Worm (Caenorhabditis elegans): ENCODE data around the gene hlh-14.
A peak's percentile ranks its signal among the peaks of the same experiment; 100 is the strongest.

The hlh-14 gene

ce11 chrII:5738795-5739194, at the start of gene hlh-14:
Gene hlh-14, minus strand, starts transcription at chrII:5738895.
- TF ChIP-seq ref-1 (GFP tag; conservative IDR thresholded peaks at IDR 0.05) (no peak), ztf-29 (GFP tag; IDR thresholded peaks at IDR 0.05) (no peak), klf-2 (GFP tag; conservative IDR thresholded peaks at IDR 0.05) (no peak), flt-1 (GFP tag; IDR thresholded peaks at IDR 0.05) (no peak), cog-1 (tag; optimal IDR thresholded peaks at IDR 0.05) (no peak), ztf-23 (GFP tag; IDR thresholded peaks at IDR 0.05) (no peak), T22C8.4 (GFP tag; IDR thresholded peaks at IDR 0.05) (no peak), tab-1 (GFP tag; IDR thresholded peaks at IDR 0.05) (no peak), med-1 (GFP tag; optimal IDR thresholded peaks at IDR 0.05; ENCODE audit: insufficient read depth) (no peak)

DNA sequence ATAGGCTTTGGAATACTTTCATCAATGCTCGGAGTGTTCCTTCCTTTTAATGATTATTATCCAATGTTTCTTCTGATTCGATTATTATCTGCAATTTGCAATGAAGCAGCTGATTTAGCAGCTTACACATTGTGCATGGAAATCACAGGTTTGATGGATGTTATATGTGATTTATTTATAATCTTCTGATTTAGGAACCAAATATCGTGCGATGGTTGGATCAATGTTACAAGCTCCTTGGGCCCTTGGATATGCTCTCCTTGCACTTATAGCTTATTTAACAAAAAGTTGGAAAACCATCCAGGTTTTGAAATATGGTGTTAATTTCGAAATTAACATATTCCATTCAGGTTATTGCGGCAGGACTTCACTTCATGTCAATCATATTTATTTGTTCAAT, 46.8 kb upstream of the hlh-14 start:
- TF ChIP-seq flt-1 (GFP tag; IDR thresholded peaks at IDR 0.05) (no peak), ztf-29 (GFP tag; IDR thresholded peaks at IDR 0.05) (no peak), tab-1 (GFP tag; IDR thresholded peaks at IDR 0.05) (no peak), ztf-23 (GFP tag; IDR thresholded peaks at IDR 0.05) (no peak), T22C8.4 (GFP tag; IDR thresholded peaks at IDR 0.05) (no peak), cog-1 (tag; optimal IDR thresholded peaks at IDR 0.05) (no peak), klf-2 (GFP tag; conservative IDR thresholded peaks at IDR 0.05) (no peak), ref-1 (GFP tag; conservative IDR thresholded peaks at IDR 0.05) (no peak), med-1 (GFP tag; optimal IDR thresholded peaks at IDR 0.05; ENCODE audit: insufficient read depth) (no peak)

DNA sequence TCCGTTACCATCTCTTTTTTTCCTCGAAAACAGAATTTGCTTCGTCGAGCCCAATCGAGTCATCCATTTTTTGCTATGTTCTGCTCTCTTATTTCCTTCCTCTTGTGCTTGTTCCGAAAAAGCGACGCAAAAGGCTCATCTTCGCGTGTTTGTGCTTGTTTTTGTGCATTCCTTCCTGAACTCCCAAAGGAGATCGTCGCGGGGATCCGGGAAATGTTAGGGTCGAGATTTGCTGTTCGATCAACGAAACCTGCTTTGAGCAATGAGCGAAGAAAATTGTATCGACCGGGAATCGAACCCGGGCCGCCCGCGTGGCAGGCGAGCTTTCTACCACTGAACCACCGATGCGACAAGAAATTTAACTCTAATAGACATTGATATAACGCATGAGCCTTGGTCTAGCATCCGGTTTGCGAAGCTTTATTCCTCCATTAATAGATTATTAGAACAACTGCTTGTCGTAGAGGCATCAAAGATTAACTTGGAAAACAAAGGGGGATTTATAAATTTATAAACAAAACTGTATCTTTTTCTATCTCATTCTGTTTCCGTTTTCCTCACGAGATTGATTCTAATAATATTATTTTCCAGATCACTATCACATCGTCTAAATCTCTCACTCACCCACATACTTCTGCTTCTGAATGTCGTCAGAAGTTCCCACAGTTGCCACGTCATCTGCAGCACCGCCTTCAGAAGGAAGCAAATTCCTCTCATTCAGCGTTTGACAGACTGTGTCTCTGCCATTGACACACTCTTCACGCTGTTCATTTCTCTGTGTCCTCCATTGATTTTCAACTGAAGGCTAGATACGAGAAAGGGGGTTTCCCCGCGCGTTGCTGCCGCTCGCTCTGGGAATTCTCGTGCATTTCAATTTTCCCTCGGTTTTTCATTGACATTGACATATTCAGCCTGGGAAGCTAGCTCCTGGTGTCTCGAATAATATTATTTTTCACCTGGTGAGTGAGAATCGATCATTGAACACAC, 43.5 kb upstream of the hlh-14 start, which contains the start of gene K05F1.6:
TSS of gene K05F1.6 (plus strand) at position 586 of the 987 bp plus-strand sequence.
- TF ChIP-seq ztf-23 (GFP tag; IDR thresholded peaks at IDR 0.05) (peak; percentile 84), med-1 (GFP tag; optimal IDR thresholded peaks at IDR 0.05; ENCODE audit: insufficient read depth) (no peak), cog-1 (tag; optimal IDR thresholded peaks at IDR 0.05) (peak; percentile 58), ztf-29 (GFP tag; IDR thresholded peaks at IDR 0.05) (peak; percentile 42; the same call in 1 of the 2 replicates), tab-1 (GFP tag; IDR thresholded peaks at IDR 0.05) (peak; percentile 70; the same call in 1 of the 2 replicates), klf-2 (GFP tag; conservative IDR thresholded peaks at IDR 0.05) (peak; percentile 68; the same call in 1 of the 2 replicates), ref-1 (GFP tag; conservative IDR thresholded peaks at IDR 0.05) (peak; percentile 54; the same call in 1 of the 2 replicates), flt-1 (GFP tag; IDR thresholded peaks at IDR 0.05) (peak; percentile 64; the same call in 1 of the 2 replicates), T22C8.4 (GFP tag; IDR thresholded peaks at IDR 0.05) (peak; percentile 60)

DNA sequence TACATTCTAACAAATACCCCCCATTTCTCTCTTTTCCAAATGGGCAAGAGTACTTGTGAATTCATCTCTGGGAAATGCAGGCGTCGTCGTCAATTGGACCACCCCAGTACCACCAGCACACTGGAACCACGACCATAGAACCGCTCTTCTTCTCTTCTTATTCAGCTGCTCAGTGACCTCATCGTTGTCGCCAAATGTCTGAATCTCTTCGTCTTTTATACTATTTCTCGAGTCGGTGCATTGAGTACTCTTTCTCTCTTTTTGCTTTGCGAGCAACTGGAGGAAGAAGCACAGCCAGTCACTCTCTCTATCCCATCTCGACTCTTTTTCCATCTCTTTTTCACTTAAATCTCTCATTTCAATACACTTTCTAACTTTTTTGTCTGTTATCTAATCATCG, 41.2 kb upstream of the hlh-14 start:
- no peak for TF ChIP-seq flt-1 (GFP tag; IDR thresholded peaks at IDR 0.05)
- TF ChIP-seq ztf-23 (GFP tag; IDR thresholded peaks at IDR 0.05) = no peak
- no peak for TF ChIP-seq klf-2 (GFP tag; conservative IDR thresholded peaks at IDR 0.05)
- TF ChIP-seq ref-1 (GFP tag; conservative IDR thresholded peaks at IDR 0.05) = no peak
- TF ChIP-seq med-1 (GFP tag; optimal IDR thresholded peaks at IDR 0.05; ENCODE audit: insufficient read depth) = no peak
- no peak for TF ChIP-seq cog-1 (tag; optimal IDR thresholded peaks at IDR 0.05)
- TF ChIP-seq T22C8.4 (GFP tag; IDR thresholded peaks at IDR 0.05) = no peak

DNA sequence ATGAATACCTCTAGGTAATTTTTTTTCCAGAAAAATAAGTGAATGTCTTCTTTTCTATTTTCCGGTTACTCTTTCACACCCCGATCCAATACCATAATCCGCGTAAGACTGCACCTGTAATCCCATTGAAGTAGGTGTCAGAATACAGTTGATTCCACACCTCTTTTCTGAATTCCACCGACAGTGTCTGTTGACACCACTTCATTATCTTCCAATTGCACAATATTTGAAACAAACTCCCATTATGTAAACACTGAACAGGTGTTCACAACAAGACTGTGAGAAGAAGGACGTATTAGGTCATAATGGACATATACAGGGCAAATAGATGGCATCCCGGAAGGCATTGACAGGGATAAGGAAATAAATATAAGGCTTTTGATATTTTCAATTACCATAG, 38.7 kb upstream of the hlh-14 start:
- TF ChIP-seq ztf-29 (GFP tag; IDR thresholded peaks at IDR 0.05) = no peak
- TF ChIP-seq tab-1 (GFP tag; IDR thresholded peaks at IDR 0.05) = no peak
- no peak for TF ChIP-seq med-1 (GFP tag; optimal IDR thresholded peaks at IDR 0.05; ENCODE audit: insufficient read depth)
- no peak for TF ChIP-seq ref-1 (GFP tag; conservative IDR thresholded peaks at IDR 0.05)
- TF ChIP-seq klf-2 (GFP tag; conservative IDR thresholded peaks at IDR 0.05) = no peak
- no peak for TF ChIP-seq flt-1 (GFP tag; IDR thresholded peaks at IDR 0.05)
- no peak for TF ChIP-seq T22C8.4 (GFP tag; IDR thresholded peaks at IDR 0.05)

- no peak for TF ChIP-seq med-1 (GFP tag; optimal IDR thresholded peaks at IDR 0.05; ENCODE audit: insufficient read depth)
- no peak for TF ChIP-seq ztf-23 (GFP tag; IDR thresholded peaks at IDR 0.05)
- no peak for TF ChIP-seq tab-1 (GFP tag; IDR thresholded peaks at IDR 0.05)
- no peak for TF ChIP-seq klf-2 (GFP tag; conservative IDR thresholded peaks at IDR 0.05)
- no peak for TF ChIP-seq flt-1 (GFP tag; IDR thresholded peaks at IDR 0.05)
- TF ChIP-seq T22C8.4 (GFP tag; IDR thresholded peaks at IDR 0.05) = no peak
- no peak for TF ChIP-seq cog-1 (tag; optimal IDR thresholded peaks at IDR 0.05)
- no peak for TF ChIP-seq ztf-29 (GFP tag; IDR thresholded peaks at IDR 0.05)
- no peak for TF ChIP-seq ref-1 (GFP tag; conservative IDR thresholded peaks at IDR 0.05)
Observed at ce11 chrII:5774879-5775278, 36.2 kb upstream of the hlh-14 start.

DNA sequence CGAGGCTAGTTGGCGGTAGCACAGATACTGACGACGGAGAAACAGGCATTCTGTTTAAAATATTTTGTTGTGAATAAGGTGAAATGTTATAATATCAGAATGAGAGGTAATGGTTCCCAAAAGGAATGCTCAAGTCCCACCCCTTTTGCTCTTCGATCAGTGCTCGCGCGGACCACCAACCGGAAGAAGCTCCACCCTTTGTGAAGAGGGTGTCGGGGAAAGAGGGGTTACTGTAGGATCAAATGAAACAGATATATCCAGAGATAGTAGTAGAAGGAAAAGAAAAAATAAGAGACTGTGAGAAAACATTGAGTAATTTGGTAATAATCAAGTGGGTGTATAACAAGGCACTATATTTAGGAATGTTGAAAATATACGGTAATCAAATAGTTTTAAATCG, 35.4 kb upstream of the hlh-14 start, which contains the start of the genes dmd-5 and F10C1.1:
TSS of gene dmd-5 (minus strand) at position 101 of the 400 bp plus-strand sequence.
TSS of gene F10C1.1 (plus strand) at position 110 of the 400 bp plus-strand sequence.
- TF ChIP-seq T22C8.4 (GFP tag; IDR thresholded peaks at IDR 0.05) (no peak), ztf-29 (GFP tag; IDR thresholded peaks at IDR 0.05) (no peak), tab-1 (GFP tag; IDR thresholded peaks at IDR 0.05) (no peak), ref-1 (GFP tag; conservative IDR thresholded peaks at IDR 0.05) (no peak), ztf-23 (GFP tag; IDR thresholded peaks at IDR 0.05) (no peak), med-1 (GFP tag; optimal IDR thresholded peaks at IDR 0.05; ENCODE audit: insufficient read depth) (no peak), klf-2 (GFP tag; conservative IDR thresholded peaks at IDR 0.05) (no peak), cog-1 (tag; optimal IDR thresholded peaks at IDR 0.05) (no peak)

DNA sequence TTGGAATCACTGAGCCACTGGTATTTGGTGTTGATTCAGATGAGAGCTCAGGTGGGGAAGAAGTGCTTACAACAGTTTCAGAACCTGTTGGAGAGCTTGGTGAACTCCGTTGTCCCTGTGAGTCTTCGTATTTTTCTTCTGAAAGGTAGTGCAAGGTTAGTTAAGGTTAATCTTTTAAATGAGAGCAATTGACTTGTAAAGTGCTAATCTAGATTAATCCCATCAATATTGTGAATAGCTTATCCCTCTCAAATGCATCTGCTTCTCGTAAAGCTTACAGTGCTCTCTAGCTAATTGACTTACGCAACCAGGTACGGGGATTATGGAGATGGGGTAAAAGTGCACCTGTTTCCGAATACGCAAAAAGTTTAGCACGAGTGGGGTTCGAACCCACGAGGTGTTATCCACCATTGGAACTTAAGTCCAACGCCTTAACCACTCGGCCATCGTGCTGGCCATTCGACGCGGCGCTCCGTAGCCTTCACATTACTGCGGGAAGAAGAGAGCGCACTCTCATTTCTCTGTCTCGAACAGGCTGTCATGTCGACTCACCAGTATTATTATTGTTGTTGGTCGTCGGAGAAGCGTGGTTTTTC, 34.0 kb upstream of the hlh-14 start:
- peak; percentile 11 for TF ChIP-seq cog-1 (tag; optimal IDR thresholded peaks at IDR 0.05)
- peak; percentile 80 for TF ChIP-seq ztf-23 (GFP tag; IDR thresholded peaks at IDR 0.05)
- 0 out of 2 replicates have a peak, but pooled peaks have one; percentile 39 for TF ChIP-seq ref-1 (GFP tag; conservative IDR thresholded peaks at IDR 0.05)
- TF ChIP-seq med-1 (GFP tag; optimal IDR thresholded peaks at IDR 0.05; ENCODE audit: insufficient read depth) = no peak
- peak; percentile 50; the same call in 1 of the 2 replicates for TF ChIP-seq ztf-29 (GFP tag; IDR thresholded peaks at IDR 0.05)
- peak; percentile 80; the same call in 1 of the 2 replicates for TF ChIP-seq flt-1 (GFP tag; IDR thresholded peaks at IDR 0.05)
- peak; percentile 82 for TF ChIP-seq tab-1 (GFP tag; IDR thresholded peaks at IDR 0.05)
- TF ChIP-seq T22C8.4 (GFP tag; IDR thresholded peaks at IDR 0.05) = peak; percentile 41; the same call in 1 of the 2 replicates
- TF ChIP-seq klf-2 (GFP tag; conservative IDR thresholded peaks at IDR 0.05) = no peak; the same call in 1 of the 2 replicates
